Worm (Caenorhabditis elegans) whole organism, L1 larva: ENCODE measurements around the gene ins-1.

Experiments
- C16A3.4 ChIP-seq: fragments of 150-350 bp; optimal IDR thresholded peaks from 2 replicates; lab custom pipeline; 2014; ENCODE audit warnings: missing biosample characterization, missing genetic modification characterization
- C34B4.2 ChIP-seq: sonication (generic microtip); optimal IDR thresholded peaks from 2 replicates; lab custom pipeline; 2017; ENCODE audit warnings: mild to moderate bottlenecking, missing genetic modification characterization, missing compliant biosample characterization
- aha-1 ChIP-seq: fragments of 150-350 bp; optimal IDR thresholded peaks from 2 replicates; lab custom pipeline; 2014; ENCODE audit warnings: missing biosample characterization, missing genetic modification characterization
- alr-1 ChIP-seq: fragments of 200-800 bp; sonication (Bioruptor generic); optimal IDR thresholded peaks from 2 replicates; lab custom pipeline; 2018; ENCODE audit warnings: borderline replicate concordance, mild to moderate bottlenecking, missing genetic modification characterization, missing compliant biosample characterization
- ama-1 ChIP-seq: fragments of 150-350 bp; optimal IDR thresholded peaks from 2 replicates; lab custom pipeline; 2014
- blmp-1 ChIP-seq: fragments of 150-350 bp; optimal IDR thresholded peaks from 2 replicates; lab custom pipeline; 2014; ENCODE audit warnings: missing biosample characterization, missing genetic modification characterization
- ceh-63 ChIP-seq: fragments of 200-800 bp; sonication (Bioruptor generic); optimal IDR thresholded peaks from 2 replicates; lab custom pipeline; 2018; ENCODE audit warnings: mild to moderate bottlenecking, missing genetic modification characterization, missing compliant biosample characterization
- ceh-8 ChIP-seq: fragments of 200-800 bp; sonication (Bioruptor generic); optimal IDR thresholded peaks from 2 replicates; lab custom pipeline; 2018; ENCODE audit warnings: mild to moderate bottlenecking, missing genetic modification characterization, moderate library complexity, missing compliant biosample characterization
- ceh-82 ChIP-seq, 3 experiments: fragments of 150-350 bp in 1 of 3; sonication (generic microtip) in 2 of 3; optimal IDR thresholded peaks; 2 replicates each; lab custom pipeline; 2014 to 2017; ENCODE audit warnings: missing biosample characterization in 3 of 3, missing genetic modification characterization in 3 of 3
- ceh-88 ChIP-seq: fragments of 200-800 bp; sonication (Bioruptor generic); IDR thresholded peaks from 2 replicates; pipeline ENCODE4 v1.3.6; 2022; ENCODE audit warnings: missing genetic modification characterization, missing compliant biosample characterization
- ceh-90 ChIP-seq: sonication (generic microtip); optimal IDR thresholded peaks from 2 replicates; lab custom pipeline; 2016; ENCODE audit warnings: missing genetic modification characterization, missing compliant biosample characterization
- dsc-1 ChIP-seq: sonication (generic microtip); optimal IDR thresholded peaks from 2 replicates; lab custom pipeline; 2016; ENCODE audit warnings: mild to moderate bottlenecking, missing genetic modification characterization, missing compliant biosample characterization
- efl-1 ChIP-seq, 4 experiments: fragments of 150-350 bp; optimal IDR thresholded peaks in 3 of 4; peaks in 1 of 4; 1 replicate in 1 of 4; 2 replicates in 3 of 4; lab custom pipeline; 2014; ENCODE audit warnings: missing biosample characterization in 2 of 4, missing genetic modification characterization in 2 of 4, missing genetic modification reagents in 2 of 4
- egl-27 ChIP-seq, 2 experiments: fragments of 150-350 bp in 1 of 2; sonication (generic microtip); optimal IDR thresholded peaks; 3 replicates each; lab custom pipeline; 2017 to 2018; ENCODE audit warnings: missing biosample characterization in 2 of 2, missing genetic modification characterization in 2 of 2, missing genetic modification reagents in 2 of 2
- elt-2 ChIP-seq: sonication (generic microtip); optimal IDR thresholded peaks from 2 replicates; lab custom pipeline; 2016; ENCODE audit warnings: missing genetic modification characterization, mild to moderate bottlenecking, inconsistent platforms, missing compliant biosample characterization, missing genetic modification reagents
- elt-3 ChIP-seq, 6 experiments: fragments of 150-350 bp in 1 of 6; sonication (generic microtip); optimal IDR thresholded peaks; 2 replicates each; lab custom pipeline; 2017 to 2018; ENCODE audit warnings: missing biosample characterization in 6 of 6, missing genetic modification characterization in 6 of 6, inconsistent platforms in 1 of 6
- ets-5 ChIP-seq: fragments of 200-800 bp; sonication (Bioruptor generic); IDR thresholded peaks from 2 replicates; pipeline ENCODE4 v1.3.6; 2022; ENCODE audit warnings: missing genetic modification characterization, missing compliant biosample characterization
- grh-1 ChIP-seq: fragments of 200-800 bp; sonication (Bioruptor generic); IDR thresholded peaks from 2 replicates; pipeline ENCODE4 v1.3.6; 2022; ENCODE audit warnings: missing genetic modification reagents, missing genetic modification characterization, missing compliant biosample characterization
- hlh-4 ChIP-seq: sonication (generic microtip); optimal IDR thresholded peaks from 2 replicates; lab custom pipeline; 2016; ENCODE audit warnings: mild to moderate bottlenecking, missing genetic modification characterization, missing compliant biosample characterization
- irx-1 ChIP-seq: sonication (generic microtip); optimal IDR thresholded peaks from 2 replicates; lab custom pipeline; 2016; ENCODE audit warnings: missing genetic modification characterization, missing compliant biosample characterization
- jun-1 ChIP-seq: fragments of 150-350 bp; optimal IDR thresholded peaks from 2 replicates; lab custom pipeline; 2014; ENCODE audit warnings: missing biosample characterization, missing genetic modification reagents, missing genetic modification characterization
- lin-14 ChIP-seq: fragments of 200-800 bp; sonication (Bioruptor generic); optimal IDR thresholded peaks from 2 replicates; lab custom pipeline; 2018; ENCODE audit warnings: mild to moderate bottlenecking, missing genetic modification characterization, moderate library complexity, missing compliant biosample characterization
- lin-15B ChIP-seq: fragments of 150-350 bp; sonication (generic microtip); optimal IDR thresholded peaks from 3 replicates; lab custom pipeline; 2014; ENCODE audit warnings: missing biosample characterization, missing genetic modification characterization
- lin-35 ChIP-seq, 2 experiments: fragments of 150-350 bp; optimal IDR thresholded peaks; 2 replicates each; lab custom pipeline; 2014; ENCODE audit warnings: missing biosample characterization in 2 of 2, missing genetic modification characterization in 2 of 2, missing genetic modification reagents in 2 of 2
- lin-39 ChIP-seq: fragments of 150-350 bp; optimal IDR thresholded peaks from 2 replicates; lab custom pipeline; 2014; ENCODE audit warnings: missing biosample characterization, missing genetic modification reagents, missing genetic modification characterization
- lir-3 ChIP-seq: sonication (generic microtip); optimal IDR thresholded peaks from 2 replicates; lab custom pipeline; 2016; ENCODE audit warnings: mild to moderate bottlenecking, missing genetic modification characterization, moderate library complexity, missing compliant biosample characterization; ENCODE audit not compliant: poor library complexity
- mdl-1 ChIP-seq, 2 experiments: fragments of 150-350 bp; optimal IDR thresholded peaks; 2 replicates each; lab custom pipeline; 2014 to 2017; ENCODE audit warnings: missing biosample characterization in 2 of 2, missing genetic modification characterization in 2 of 2, inconsistent platforms in 1 of 2
- mef-2 ChIP-seq: fragments of 150-350 bp; optimal IDR thresholded peaks from 2 replicates; lab custom pipeline; 2014; ENCODE audit warnings: missing biosample characterization, missing genetic modification characterization
- mep-1 ChIP-seq: fragments of 150-350 bp; optimal IDR thresholded peaks from 2 replicates; lab custom pipeline; 2014; ENCODE audit warnings: missing biosample characterization, missing genetic modification characterization
- nhr-12 ChIP-seq: sonication (generic microtip); optimal IDR thresholded peaks from 2 replicates; lab custom pipeline; 2017; ENCODE audit warnings: missing biosample characterization, missing genetic modification characterization
- nhr-19 ChIP-seq: fragments of 200-800 bp; sonication (Bioruptor generic); conservative IDR thresholded peaks from 2 replicates; pipeline ENCODE4 v1.3.6; 2022; ENCODE audit warnings: missing genetic modification characterization, missing compliant biosample characterization
- nhr-20 ChIP-seq: sonication (generic microtip); optimal IDR thresholded peaks from 2 replicates; lab custom pipeline; 2016; ENCODE audit warnings: mild to moderate bottlenecking, missing genetic modification characterization, missing compliant biosample characterization
- nhr-47 ChIP-seq: sonication (generic microtip); optimal IDR thresholded peaks from 2 replicates; lab custom pipeline; 2016; ENCODE audit warnings: mild to moderate bottlenecking, missing genetic modification characterization, moderate library complexity, missing compliant biosample characterization
- nhr-77 ChIP-seq: fragments of 150-350 bp; optimal IDR thresholded peaks from 2 replicates; lab custom pipeline; 2014; ENCODE audit warnings: missing biosample characterization, missing genetic modification characterization
- nhr-84 ChIP-seq: sonication (generic microtip); optimal IDR thresholded peaks from 2 replicates; lab custom pipeline; 2017; ENCODE audit warnings: missing biosample characterization, missing genetic modification characterization
- nhr-85 ChIP-seq: sonication (generic microtip); peaks from one replicate; lab custom pipeline; 2016; ENCODE audit warnings: missing genetic modification characterization, inconsistent platforms, missing compliant biosample characterization
- pag-3 ChIP-seq: sonication (generic microtip); optimal IDR thresholded peaks from 2 replicates; lab custom pipeline; 2017; ENCODE audit warnings: missing genetic modification characterization, mild to moderate bottlenecking, missing compliant biosample characterization, antibody characterized with exemption, borderline replicate concordance; ENCODE audit not compliant: insufficient read depth
- rnt-1 ChIP-seq: sonication (generic microtip); optimal IDR thresholded peaks from 2 replicates; lab custom pipeline; 2016; ENCODE audit warnings: mild to moderate bottlenecking, missing genetic modification characterization, moderate library complexity, missing compliant biosample characterization
- snu-23 ChIP-seq: sonication (generic microtip); optimal IDR thresholded peaks from 2 replicates; lab custom pipeline; 2016; ENCODE audit warnings: missing genetic modification characterization, missing compliant biosample characterization
- sox-4 ChIP-seq: sonication (generic microtip); optimal IDR thresholded peaks from 2 replicates; lab custom pipeline; 2016; ENCODE audit warnings: missing genetic modification characterization, missing compliant biosample characterization
- unc-130 ChIP-seq: fragments of 150-350 bp; optimal IDR thresholded peaks from 2 replicates; lab custom pipeline; 2017; ENCODE audit warnings: missing biosample characterization, missing genetic modification characterization, inconsistent platforms
- unc-86 ChIP-seq: sonication (generic microtip); optimal IDR thresholded peaks from 2 replicates; lab custom pipeline; 2016; ENCODE audit warnings: missing genetic modification characterization, missing compliant biosample characterization
- xbp-1 ChIP-seq: sonication (generic microtip); optimal IDR thresholded peaks from 2 replicates; lab custom pipeline; 2016; ENCODE audit warnings: missing genetic modification characterization, missing compliant biosample characterization
- zip-4 ChIP-seq: fragments of 200-800 bp; sonication (Bioruptor generic); optimal IDR thresholded peaks from 2 replicates; lab custom pipeline; 2018; ENCODE audit warnings: mild to moderate bottlenecking, missing genetic modification characterization, moderate library complexity, missing compliant biosample characterization

Gene ins-1

ce11 chrIV:10419896-10420295, 16.6 kb upstream of the ins-1 start:
- TF ChIP-seq egl-27 (tag; optimal IDR thresholded peaks at IDR 0.05; lab: Kevin White, UChicago), result no peak
- TF ChIP-seq irx-1, result no peak
- peak; percentile 4 for TF ChIP-seq rnt-1
- TF ChIP-seq, all 84 proteins: peak for 1

- TF ChIP-seq nhr-77 (tag; lab: Kevin White, UChicago) (no peak), mep-1 (peak; percentile 15), elt-2 (tag; lab: Kevin White, UChicago) (peak; percentile 2), zip-4 (GFP tag; lab: Kevin White, UChicago) (no peak), lin-35 (GFP tag; optimal IDR thresholded peaks at IDR 0.05; lab: Kevin White, UChicago) (peak in 1 of 2 experiments; percentile 21), alr-1 (tag; lab: Kevin White, UChicago) (no peak), ceh-90 (tag; lab: Kevin White, UChicago) (no peak), ceh-88 (GFP tag; lab: Robert Waterston, UW) (no peak), elt-3 (tag; optimal IDR thresholded peaks at IDR 0.05; lab: Kevin White, UChicago) (no peak), sox-4 (tag; lab: Kevin White, UChicago) (no peak), mef-2 (tag; lab: Kevin White, UChicago) (no peak), nhr-47 (tag; lab: Kevin White, UChicago) (no peak), rnt-1 (no peak)
Measured at ce11 chrIV:10420440-10420839, 16.1 kb upstream of the ins-1 start.

DNA sequence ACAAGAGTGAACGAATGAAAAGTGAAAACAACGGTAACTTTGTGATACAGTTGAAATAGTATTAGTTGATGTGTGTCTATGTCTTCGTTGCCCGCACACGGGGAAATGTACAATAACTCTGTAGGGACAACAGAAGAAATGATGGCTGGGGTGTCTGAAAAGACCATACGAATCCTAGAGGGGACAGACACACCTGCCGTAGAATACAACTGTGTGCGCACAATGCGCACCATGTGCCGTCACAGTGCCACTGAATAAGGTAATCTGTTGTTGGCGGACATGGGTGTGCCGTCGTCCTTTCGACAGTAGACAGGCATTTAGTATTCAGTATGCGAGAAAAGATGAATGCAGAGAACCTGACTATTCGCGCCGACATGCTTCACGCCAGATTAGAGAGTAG, 15.2 kb upstream of the ins-1 start:
- TF ChIP-seq ets-5 (GFP tag; lab: Robert Waterston, UW) (no peak), dsc-1 (no peak), ceh-82 (tag; optimal IDR thresholded peaks at IDR 0.05; lab: Kevin White, UChicago) (no peak), nhr-12 (tag; lab: Kevin White, UChicago) (no peak), lin-14 (peak; percentile 51), C34B4.2 (no peak), lir-3 (tag; lab: Kevin White, UChicago) (no peak), ceh-8 (GFP tag; lab: Kevin White, UChicago) (no peak), blmp-1 (tag; lab: Kevin White, UChicago) (peak; percentile 61), ama-1 (lab: Kevin White, UChicago) (no peak), nhr-20 (tag; lab: Kevin White, UChicago) (no peak), xbp-1 (tag; lab: Kevin White, UChicago) (no peak), ceh-63 (no peak), unc-86 (no peak), zip-4 (GFP tag; lab: Kevin White, UChicago) (no peak), snu-23 (GFP tag; lab: Kevin White, UChicago) (peak; percentile 28), nhr-77 (tag; lab: Kevin White, UChicago) (no peak), nhr-84 (no peak), nhr-19 (GFP tag; lab: Robert Waterston, UW) (no peak), lin-35 (GFP tag; optimal IDR thresholded peaks at IDR 0.05; lab: Kevin White, UChicago) (no peak), lin-39 (tag; lab: Kevin White, UChicago) (no peak), aha-1 (tag; lab: Kevin White, UChicago) (no peak), hlh-4 (tag; lab: Kevin White, UChicago) (no peak), C16A3.4 (tag; lab: Kevin White, UChicago) (no peak), grh-1 (GFP tag; lab: Robert Waterston, UW) (no peak), pag-3 (tag; lab: Kevin White, UChicago) (no peak), lin-15B (tag; lab: Kevin White, UChicago) (no peak), mdl-1 (tag; optimal IDR thresholded peaks at IDR 0.05; lab: Kevin White, UChicago) (no peak), unc-130 (tag; lab: Kevin White, UChicago) (no peak), efl-1 (optimal IDR thresholded peaks at IDR 0.05; lab: Kevin White, UChicago) (no peak), efl-1 (GFP tag; optimal IDR thresholded peaks at IDR 0.05 in 1 of 2; lab: Kevin White, UChicago) (no peak), nhr-85 (tag; lab: Kevin White, UChicago) (peak; percentile 36), rnt-1 (peak; percentile 15), jun-1 (tag; lab: Kevin White, UChicago) (no peak)
